Worm (Caenorhabditis elegans) whole organism, early embryonic: Measurements from ENCODE around the gene act-1.

ENCODE experiments used
- B0310.2 ChIP-seq: sonication (generic microtip); optimal IDR thresholded peaks from 2 replicates; lab custom pipeline; 2016; ENCODE audit warnings: mild to moderate bottlenecking, missing genetic modification characterization, missing compliant biosample characterization
- F13C5.2 ChIP-seq: sonication (generic microtip); optimal IDR thresholded peaks from 2 replicates; lab custom pipeline; 2017; ENCODE audit warnings: mild to moderate bottlenecking, missing genetic modification characterization, inconsistent platforms, missing compliant biosample characterization
- aly-1 ChIP-seq: sonication (generic microtip); optimal IDR thresholded peaks from 2 replicates; lab custom pipeline; 2016; ENCODE audit warnings: missing genetic modification characterization, missing compliant biosample characterization
- ama-1 ChIP-seq: fragments of 150-350 bp; optimal IDR thresholded peaks from 2 replicates; lab custom pipeline; 2014
- ceh-13 ChIP-seq: fragments of 200-800 bp; sonication (Bioruptor generic); optimal IDR thresholded peaks from 2 replicates; lab custom pipeline; 2018; ENCODE audit warnings: mild to moderate bottlenecking, missing genetic modification characterization, missing compliant biosample characterization
- ceh-36 ChIP-seq: sonication (generic microtip); optimal IDR thresholded peaks from 2 replicates; lab custom pipeline; 2016; ENCODE audit warnings: missing genetic modification characterization, inconsistent platforms, missing compliant biosample characterization
- flt-1 ChIP-seq: fragments of 200-800 bp; sonication (Bioruptor generic); IDR thresholded peaks from 2 replicates; pipeline ENCODE4 v1.3.6; 2022; ENCODE audit warnings: missing genetic modification characterization, missing compliant biosample characterization
- hmbx-1 ChIP-seq: sonication (generic microtip); optimal IDR thresholded peaks from 2 replicates; lab custom pipeline; 2016; ENCODE audit warnings: mild to moderate bottlenecking, missing genetic modification characterization, missing compliant biosample characterization
- hmg-4 ChIP-seq: fragments of 200-800 bp; sonication (Bioruptor generic); optimal IDR thresholded peaks from 2 replicates; lab custom pipeline; 2018; ENCODE audit warnings: mild to moderate bottlenecking, missing genetic modification characterization, missing compliant biosample characterization
- hnd-1 ChIP-seq: sonication (generic microtip); optimal IDR thresholded peaks from 2 replicates; lab custom pipeline; 2016; ENCODE audit warnings: missing genetic modification characterization, missing compliant biosample characterization
- pes-1 ChIP-seq: fragments of 200-800 bp; sonication (Bioruptor generic); IDR thresholded peaks from 2 replicates; pipeline ENCODE4 v1.3.6; 2022; ENCODE audit warnings: missing genetic modification reagents, missing genetic modification characterization, missing compliant biosample characterization
- sea-1 ChIP-seq: fragments of 200-800 bp; sonication (Bioruptor generic); conservative IDR thresholded peaks from 2 replicates; pipeline ENCODE4 v1.3.6; 2022; ENCODE audit warnings: missing genetic modification characterization, missing compliant biosample characterization
- tbx-37 ChIP-seq: fragments of 200-800 bp; sonication (Bioruptor generic); conservative IDR thresholded peaks from 2 replicates; pipeline ENCODE4 v1.3.6; 2022; ENCODE audit warnings: missing genetic modification reagents, missing genetic modification characterization, missing compliant biosample characterization
- tra-4 ChIP-seq: sonication (generic microtip); optimal IDR thresholded peaks from 2 replicates; lab custom pipeline; 2017; ENCODE audit warnings: missing genetic modification characterization, missing compliant biosample characterization

- no peak for TF ChIP-seq flt-1 (GFP tag; lab: Robert Waterston, UW)
- no peak for TF ChIP-seq hmbx-1
- no peak for TF ChIP-seq ama-1 (lab: Kevin White, UChicago)
- TF ChIP-seq hmg-4: no peak
- TF ChIP-seq aly-1: no peak
- TF ChIP-seq tra-4 (tag; lab: Kevin White, UChicago): no peak
- TF ChIP-seq ceh-13: no peak
- TF ChIP-seq hnd-1: no peak
- TF ChIP-seq F13C5.2 (tag; lab: Kevin White, UChicago): no peak
- TF ChIP-seq B0310.2: no peak
- no peak for TF ChIP-seq pes-1 (GFP tag; lab: Robert Waterston, UW)
- TF ChIP-seq sea-1 (GFP tag; lab: Robert Waterston, UW): no peak
- TF ChIP-seq tbx-37 (GFP tag; lab: Robert Waterston, UW): no peak
- no peak for TF ChIP-seq ceh-36 (tag; lab: Kevin White, UChicago)
Observed at ce11 chrV:11087519-11087998, 6.7 kb downstream of the act-1 start, which contains the start of gene Y42A5A.1.
